Fruit fly (Drosophila melanogaster): ENCODE data around the gene Mst84Db.

The Mst84Db gene

DNA sequence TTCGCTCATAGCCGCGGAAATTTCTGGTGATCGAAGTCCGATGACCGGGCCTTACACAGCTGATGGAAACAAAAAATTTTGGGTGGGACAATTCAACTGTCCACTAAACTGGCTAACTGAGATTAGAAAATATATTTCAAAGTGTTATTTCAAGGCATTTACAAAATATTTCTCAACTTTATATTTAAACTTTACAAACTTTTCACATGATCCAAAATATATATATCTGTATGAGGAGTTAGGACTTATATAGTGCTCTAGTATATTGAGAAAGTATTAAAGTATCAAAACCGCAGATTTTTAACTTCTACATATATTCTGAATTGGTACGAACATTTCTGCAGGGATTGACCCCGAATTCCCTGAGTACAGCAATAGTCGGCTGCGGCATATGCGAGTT, 3.4 kb downstream of the Mst84Db start, which contains the start of gene CG17944:
CG17944 (minus strand) TSS at position 101 of the 400 bp plus-strand sequence.
- TF ChIP-seq cnc (optimal IDR thresholded peaks at IDR 0.05) (no peak), Crg-1 (GFP tag; optimal IDR thresholded peaks at IDR 0.05) (no peak), CG7101 (tag; optimal IDR thresholded peaks at IDR 0.05) (no peak), CG5204 (GFP tag; optimal IDR thresholded peaks at IDR 0.05) (no peak), CG11617 (GFP tag; optimal IDR thresholded peaks at IDR 0.05) (no peak), kay (GFP tag; ENCODE audit: borderline replicate concordance) (no peak)

DNA sequence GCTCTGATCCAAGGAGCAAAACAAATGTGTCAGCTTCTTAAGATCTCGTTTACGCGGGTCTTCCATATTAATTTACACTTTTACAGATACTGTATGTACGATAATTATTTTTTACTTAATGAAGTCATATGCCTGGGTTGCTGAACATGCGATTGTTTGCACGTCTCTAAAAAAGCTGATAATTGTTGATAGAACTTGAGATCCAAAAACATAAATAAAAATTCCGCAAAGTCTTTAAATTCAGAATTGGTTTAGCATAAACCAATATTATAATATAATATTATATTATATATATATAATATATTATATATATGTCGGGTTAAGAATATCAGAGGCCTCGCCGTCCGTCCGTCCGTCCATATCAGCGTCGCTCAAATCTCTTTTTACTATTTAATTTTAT, 16.0 kb downstream of the Mst84Db start, which contains the start of gene CG43290:
CG43290 (minus strand) TSS at position 101 of the 400 bp plus-strand sequence.
- TF ChIP-seq Mnt (GFP tag; optimal IDR thresholded peaks at IDR 0.05) (no peak), toe (GFP tag; optimal IDR thresholded peaks at IDR 0.05) (no peak), CG11617 (GFP tag; optimal IDR thresholded peaks at IDR 0.05) (no peak), tj (GFP tag; optimal IDR thresholded peaks at IDR 0.05) (no peak), CG7045 (GFP tag; optimal IDR thresholded peaks at IDR 0.05) (no peak), Crg-1 (GFP tag; optimal IDR thresholded peaks at IDR 0.05) (no peak), CG12768 (GFP tag; optimal IDR thresholded peaks at IDR 0.05) (no peak), CG33017 (tag; optimal IDR thresholded peaks at IDR 0.05) (no peak), bab1 (GFP tag; optimal IDR thresholded peaks at IDR 0.05) (no peak), ovo (GFP tag; optimal IDR thresholded peaks at IDR 0.05) (no peak), Clk (GFP tag; optimal IDR thresholded peaks at IDR 0.05) (no peak), CG1620 (GFP tag; optimal IDR thresholded peaks at IDR 0.05) (no peak), kay (GFP tag; ENCODE audit: borderline replicate concordance) (no peak), CG5204 (GFP tag; optimal IDR thresholded peaks at IDR 0.05) (no peak), pad (GFP tag; optimal IDR thresholded peaks at IDR 0.05) (no peak), Hr96 (GFP tag; optimal IDR thresholded peaks at IDR 0.05) (no peak)

DNA sequence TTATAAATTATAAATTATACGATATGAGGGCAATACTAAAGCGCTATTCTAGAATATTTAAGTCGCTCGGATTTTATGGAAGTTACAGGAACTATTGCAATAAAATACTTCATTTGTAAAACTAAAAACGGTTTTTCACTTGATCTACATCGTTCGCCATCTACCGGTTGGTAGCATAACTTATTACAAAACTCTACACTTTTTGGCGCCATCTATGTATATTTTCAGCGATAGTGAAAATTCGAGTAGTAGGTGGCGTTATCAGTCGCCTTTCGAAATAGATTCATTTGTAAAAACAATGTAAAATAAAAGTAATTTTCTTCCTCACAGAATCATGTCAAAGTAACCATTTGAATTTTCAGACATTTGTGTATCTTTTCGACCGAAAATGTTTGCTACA, 19.0 kb downstream of the Mst84Db start, which contains the start of gene nxf4:
nxf4 (plus strand) TSS at position 286 of the 400 bp plus-strand sequence.
- TF ChIP-seq CG14711 (tag; optimal IDR thresholded peaks at IDR 0.05) (no peak), Hr96 (GFP tag; optimal IDR thresholded peaks at IDR 0.05) (peak; percentile 34), toe (GFP tag; optimal IDR thresholded peaks at IDR 0.05) (no peak), kay (GFP tag; ENCODE audit: borderline replicate concordance) (no peak), CG33017 (tag; optimal IDR thresholded peaks at IDR 0.05) (no peak)

DNA sequence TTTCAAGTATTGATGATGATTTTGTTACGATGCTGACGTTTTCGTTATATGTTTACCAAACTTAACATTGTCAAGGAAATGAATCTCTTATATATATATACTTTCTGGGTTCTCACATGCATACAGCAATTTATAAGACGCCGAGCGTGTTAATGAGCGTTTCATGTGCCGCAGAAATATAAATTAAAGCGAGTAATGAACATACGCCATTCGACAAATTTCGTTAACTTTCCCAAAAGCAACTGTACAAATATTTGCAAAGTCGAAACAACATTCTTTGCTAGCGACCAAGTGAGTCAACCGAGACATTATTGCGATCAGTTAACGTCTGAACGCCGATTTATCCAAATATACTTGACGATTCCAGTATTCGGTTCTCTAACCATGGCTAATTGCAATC, 20.7 kb downstream of the Mst84Db start, which contains the start of gene CG31496:
CG31496 (plus strand) TSS at position 301 of the 400 bp plus-strand sequence.
- TF ChIP-seq Crg-1 (GFP tag; optimal IDR thresholded peaks at IDR 0.05) (no peak), cic (GFP tag; optimal IDR thresholded peaks at IDR 0.05) (no peak), CG33017 (tag; optimal IDR thresholded peaks at IDR 0.05) (no peak), pad (GFP tag; optimal IDR thresholded peaks at IDR 0.05) (no peak), CG12768 (GFP tag; optimal IDR thresholded peaks at IDR 0.05) (no peak), CG1620 (GFP tag; optimal IDR thresholded peaks at IDR 0.05) (no peak), cnc (optimal IDR thresholded peaks at IDR 0.05) (no peak), Hr96 (GFP tag; optimal IDR thresholded peaks at IDR 0.05) (no peak), bab1 (GFP tag; optimal IDR thresholded peaks at IDR 0.05) (no peak)

DNA sequence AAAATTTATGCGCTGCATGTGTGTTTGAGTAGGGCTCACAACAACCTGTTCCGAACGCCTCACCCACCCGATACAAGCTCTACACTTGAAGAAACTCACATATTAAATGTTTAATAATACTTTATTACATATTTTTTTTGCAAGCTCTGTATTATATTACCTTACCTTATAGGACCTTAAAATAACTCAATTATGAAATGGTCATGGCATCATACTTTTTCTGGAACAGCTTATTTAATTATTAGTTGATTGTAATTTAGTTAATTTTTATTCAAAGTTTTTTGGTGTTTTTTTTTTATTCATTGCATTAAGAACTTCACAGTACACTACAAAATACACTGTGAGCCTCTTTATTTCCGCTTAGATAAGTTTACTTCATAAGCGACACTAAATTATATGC, 29.0 kb downstream of the Mst84Db start:
- TF ChIP-seq CG1620 (GFP tag; optimal IDR thresholded peaks at IDR 0.05) (no peak), cic (GFP tag; optimal IDR thresholded peaks at IDR 0.05) (no peak), CG7101 (tag; optimal IDR thresholded peaks at IDR 0.05) (no peak), tj (GFP tag; optimal IDR thresholded peaks at IDR 0.05) (no peak), kay (GFP tag; ENCODE audit: borderline replicate concordance) (no peak), ovo (GFP tag; optimal IDR thresholded peaks at IDR 0.05) (no peak), Clk (GFP tag; optimal IDR thresholded peaks at IDR 0.05) (no peak), CG5204 (GFP tag; optimal IDR thresholded peaks at IDR 0.05) (no peak)

DNA sequence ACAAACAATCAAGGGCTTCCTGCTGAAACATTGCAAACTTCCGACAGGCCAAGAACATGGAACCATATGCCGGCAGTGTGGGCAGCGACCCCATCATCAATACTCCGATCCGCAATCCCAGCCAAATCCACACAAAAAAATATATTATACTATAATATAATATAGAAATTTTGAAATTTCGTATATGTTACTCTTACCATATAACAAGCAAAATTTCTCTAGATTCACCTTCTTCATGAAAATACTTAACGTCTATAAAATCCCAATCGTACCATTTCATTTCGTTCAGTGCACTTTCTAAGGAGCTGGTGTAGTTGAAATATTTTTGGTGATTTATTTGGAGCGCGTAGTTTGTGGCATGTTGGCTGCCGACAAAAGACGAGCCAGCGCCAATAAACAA, 30.8 kb downstream of the Mst84Db start:
- TF ChIP-seq Crg-1 (GFP tag; optimal IDR thresholded peaks at IDR 0.05) (no peak), cnc (optimal IDR thresholded peaks at IDR 0.05) (no peak), CG33017 (tag; optimal IDR thresholded peaks at IDR 0.05) (no peak), pad (GFP tag; optimal IDR thresholded peaks at IDR 0.05) (no peak), bab1 (GFP tag; optimal IDR thresholded peaks at IDR 0.05) (no peak), kay (GFP tag; ENCODE audit: borderline replicate concordance) (no peak), CG12768 (GFP tag; optimal IDR thresholded peaks at IDR 0.05) (no peak), Clk (GFP tag; optimal IDR thresholded peaks at IDR 0.05) (no peak), CG5204 (GFP tag; optimal IDR thresholded peaks at IDR 0.05) (no peak), CG7101 (tag; optimal IDR thresholded peaks at IDR 0.05) (no peak), CG11617 (GFP tag; optimal IDR thresholded peaks at IDR 0.05) (no peak), CG1620 (GFP tag; optimal IDR thresholded peaks at IDR 0.05) (no peak), ovo (GFP tag; optimal IDR thresholded peaks at IDR 0.05) (no peak), tj (GFP tag; optimal IDR thresholded peaks at IDR 0.05) (no peak), toe (GFP tag; optimal IDR thresholded peaks at IDR 0.05) (no peak), Mnt (GFP tag; optimal IDR thresholded peaks at IDR 0.05) (no peak), CG7045 (GFP tag; optimal IDR thresholded peaks at IDR 0.05) (no peak)

DNA sequence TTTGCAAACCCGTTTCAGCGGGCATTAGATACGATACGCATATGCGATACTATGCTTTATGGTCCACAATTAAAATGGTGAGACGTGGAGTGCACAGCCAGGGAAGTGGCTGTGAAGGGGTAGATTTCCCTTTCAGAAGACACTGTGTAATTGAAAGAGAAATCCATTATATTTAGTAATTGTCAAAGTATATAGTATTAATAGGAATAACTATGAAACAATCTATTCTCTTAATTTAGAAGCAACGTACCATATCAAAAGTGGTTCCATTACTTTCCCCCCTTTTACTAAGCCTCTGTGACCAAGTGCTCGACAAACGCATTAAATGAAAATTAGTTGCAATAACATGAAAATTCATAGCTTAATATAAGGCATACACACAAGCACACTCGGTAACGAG, 34.7 kb downstream of the Mst84Db start:
- no peak for TF ChIP-seq CG7045 (GFP tag; optimal IDR thresholded peaks at IDR 0.05)
- peak; percentile 19 for TF ChIP-seq toe (GFP tag; optimal IDR thresholded peaks at IDR 0.05)
- no peak for TF ChIP-seq Clk (GFP tag; optimal IDR thresholded peaks at IDR 0.05)
- TF ChIP-seq tj (GFP tag; optimal IDR thresholded peaks at IDR 0.05), result no peak

Measured in whole organism, adult.